Fruit fly (Drosophila melanogaster) whole organism, embryonic: Measurements from ENCODE around the gene CG4278.
A peak's percentile ranks its signal among the peaks of the same experiment; 100 is the strongest.

ENCODE experiments used
- Adf1 ChIP-seq: fragments of 200-800 bp; sonication (Bioruptor generic); IDR thresholded peaks from 2 replicates; pipeline ENCODE4 v1.3.6; 2022; ENCODE audit warnings: missing biosample characterization, missing genetic modification characterization
- Bdp1 ChIP-seq: fragments of 200-800 bp; sonication (Bioruptor generic); optimal IDR thresholded peaks from 3 replicates; lab custom pipeline; 2016; ENCODE audit warnings: missing biosample characterization, missing genetic modification characterization
- CG10147 ChIP-seq: fragments of 200-800 bp; sonication (Bioruptor generic); optimal IDR thresholded peaks from 2 replicates; lab custom pipeline; 2019; ENCODE audit warnings: missing biosample characterization, mild to moderate bottlenecking, missing genetic modification characterization, moderate library complexity
- CG10321 ChIP-seq: fragments of 200-800 bp; sonication (Bioruptor generic); IDR thresholded peaks from 2 replicates; pipeline ENCODE4 v1.3.6; 2022; ENCODE audit warnings: missing biosample characterization, missing genetic modification characterization
- CG10462 ChIP-seq: fragments of 200-800 bp; sonication (Bioruptor generic); optimal IDR thresholded peaks from 2 replicates; lab custom pipeline; 2016; ENCODE audit warnings: missing biosample characterization, missing genetic modification characterization
- CG10543 ChIP-seq: fragments of 200-800 bp; sonication (Bioruptor generic); optimal IDR thresholded peaks from 3 replicates; lab custom pipeline; 2017; ENCODE audit warnings: missing biosample characterization, mild to moderate bottlenecking, missing genetic modification characterization, moderate library complexity
- CG11504 ChIP-seq: fragments of 200-800 bp; sonication (Bioruptor generic); optimal IDR thresholded peaks from 3 replicates; lab custom pipeline; 2019; ENCODE audit warnings: missing biosample characterization, mild to moderate bottlenecking, missing genetic modification characterization, moderate library complexity
- CG15601 ChIP-seq: fragments of 200-800 bp; sonication (Bioruptor generic); optimal IDR thresholded peaks from 3 replicates; lab custom pipeline; 2019; ENCODE audit warnings: missing biosample characterization, mild to moderate bottlenecking, missing genetic modification characterization, moderate library complexity
- CG1647 ChIP-seq: fragments of 200-800 bp; sonication (Bioruptor generic); optimal IDR thresholded peaks from 3 replicates; lab custom pipeline; 2016; ENCODE audit warnings: missing biosample characterization, missing genetic modification characterization
- CG18764 ChIP-seq: fragments of 200-800 bp; sonication (Bioruptor generic); optimal IDR thresholded peaks from 3 replicates; lab custom pipeline; 2016; ENCODE audit warnings: missing biosample characterization, missing genetic modification characterization
- CG8924 ChIP-seq: fragments of 200-800 bp; optimal IDR thresholded peaks from 3 replicates; lab custom pipeline; 2019; ENCODE audit warnings: missing biosample characterization, mild to moderate bottlenecking, missing genetic modification characterization, moderate library complexity
- CTCF ChIP-seq: fragments of 200-800 bp; sonication (Bioruptor generic); optimal IDR thresholded peaks from 2 replicates; lab custom pipeline; 2017; ENCODE audit warnings: missing biosample characterization, mild to moderate bottlenecking, missing genetic modification characterization, moderate library complexity
- CoRest ChIP-seq: fragments of 200-800 bp; sonication (Bioruptor generic); optimal IDR thresholded peaks from 3 replicates; lab custom pipeline; 2018; ENCODE audit warnings: missing biosample characterization, mild to moderate bottlenecking, missing genetic modification characterization, moderate library complexity
- Dad ChIP-seq: fragments of 200-800 bp; sonication (Bioruptor generic); optimal IDR thresholded peaks from 3 replicates; lab custom pipeline; 2016; ENCODE audit warnings: missing biosample characterization, missing genetic modification characterization
- Drgx ChIP-seq: fragments of 200-800 bp; sonication (Bioruptor generic); IDR thresholded peaks from 2 replicates; pipeline ENCODE4 v1.3.6; 2022; ENCODE audit warnings: missing biosample characterization, missing genetic modification characterization
- Fer1 ChIP-seq: fragments of 200-800 bp; sonication (Bioruptor generic); optimal IDR thresholded peaks from 2 replicates; lab custom pipeline; 2017; ENCODE audit warnings: missing biosample characterization, mild to moderate bottlenecking, missing genetic modification characterization
- Hmx ChIP-seq: fragments of 200-800 bp; sonication (Bioruptor generic); optimal IDR thresholded peaks from 2 replicates; lab custom pipeline; 2016; ENCODE audit warnings: missing biosample characterization, missing genetic modification characterization
- Lpt ChIP-seq: fragments of >200 bp; optimal IDR thresholded peaks from 2 replicates; lab custom pipeline; 2018; ENCODE audit warnings: missing biosample characterization, missing genetic modification characterization
- Med ChIP-seq: fragments of 200-800 bp; sonication (Bioruptor generic); peaks from one replicate; lab custom pipeline; 2016; ENCODE audit warnings: missing biosample characterization, missing genetic modification characterization, mild to moderate bottlenecking, inconsistent platforms, moderate library complexity
- Myb ChIP-seq: fragments of 200-800 bp; sonication (Bioruptor generic); optimal IDR thresholded peaks from 2 replicates; lab custom pipeline; 2016; ENCODE audit warnings: missing biosample characterization, missing genetic modification characterization
- Neu2 ChIP-seq: fragments of 200-800 bp; sonication (Bioruptor generic); optimal IDR thresholded peaks from 3 replicates; lab custom pipeline; 2016; ENCODE audit warnings: missing biosample characterization, missing genetic modification characterization, borderline replicate concordance
- Opbp ChIP-seq: fragments of 200-800 bp; sonication (Bioruptor generic); IDR thresholded peaks from 3 replicates; pipeline ENCODE4 v1.3.6; 2022; ENCODE audit warnings: missing biosample characterization, missing genetic modification characterization; ENCODE audit not compliant: partially characterized antibody
- Pdp1 ChIP-seq, 2 experiments: fragments of 200-800 bp; sonication (Bioruptor generic); optimal IDR thresholded peaks; 3 replicates each; lab custom pipeline; 2016; ENCODE audit warnings: missing biosample characterization in 2 of 2, missing genetic modification characterization in 2 of 2, mild to moderate bottlenecking in 1 of 2, moderate library complexity in 1 of 2
- Sox100B ChIP-seq: fragments of 200-800 bp; sonication (Bioruptor generic); optimal IDR thresholded peaks from 3 replicates; lab custom pipeline; 2018; ENCODE audit warnings: missing biosample characterization, mild to moderate bottlenecking, missing genetic modification characterization
- Usf ChIP-seq: fragments of 200-800 bp; sonication (Bioruptor generic); optimal IDR thresholded peaks from 2 replicates; lab custom pipeline; 2017; ENCODE audit warnings: missing genotype, missing biosample characterization, missing genetic modification characterization
- caup ChIP-seq: fragments of 200-800 bp; sonication (Bioruptor generic); optimal IDR thresholded peaks from 3 replicates; lab custom pipeline; 2017; ENCODE audit warnings: missing biosample characterization, mild to moderate bottlenecking, missing genetic modification characterization, moderate library complexity; ENCODE audit not compliant: severe bottlenecking
- chif ChIP-seq, 2 experiments: fragments of 200-800 bp; sonication (Bioruptor generic); optimal IDR thresholded peaks; 3 replicates each; lab custom pipeline; 2016; ENCODE audit warnings: missing biosample characterization in 2 of 2, missing genetic modification characterization in 2 of 2
- ci ChIP-seq: fragments of 200-800 bp; sonication (Bioruptor generic); IDR thresholded peaks from 3 replicates; pipeline ENCODE4 v1.3.6; 2022; ENCODE audit warnings: missing biosample characterization, missing genetic modification characterization
- corto ChIP-seq: fragments of 200-800 bp; sonication (Bioruptor generic); optimal IDR thresholded peaks from 2 replicates; lab custom pipeline; 2016; ENCODE audit warnings: missing biosample characterization, mild to moderate bottlenecking, missing genetic modification characterization, moderate library complexity
- crp ChIP-seq, 2 experiments: fragments of 200-800 bp; sonication (Bioruptor generic); optimal IDR thresholded peaks; 2 replicates in 1 of 2; 3 replicates in 1 of 2; lab custom pipeline; 2017; ENCODE audit warnings: missing biosample characterization in 2 of 2, missing genetic modification characterization in 2 of 2, mild to moderate bottlenecking in 1 of 2, moderate library complexity in 1 of 2
- dan ChIP-seq: fragments of 200-800 bp; sonication (Bioruptor generic); IDR thresholded peaks from 2 replicates; pipeline ENCODE4 v1.3.6; 2022; ENCODE audit warnings: missing biosample characterization, missing genetic modification characterization
- dati ChIP-seq: fragments of 200-800 bp; sonication (Bioruptor generic); IDR thresholded peaks from 2 replicates; pipeline ENCODE4 v1.3.6; 2022; ENCODE audit warnings: missing biosample characterization, missing genetic modification characterization
- dmrt11E ChIP-seq: fragments of 200-800 bp; sonication (Bioruptor generic); optimal IDR thresholded peaks from 3 replicates; lab custom pipeline; 2018; ENCODE audit warnings: missing biosample characterization, mild to moderate bottlenecking, missing genetic modification characterization, moderate library complexity
- dpn ChIP-seq, 2 experiments: fragments of 200-800 bp; sonication (Bioruptor generic); optimal IDR thresholded peaks; 3 replicates each; lab custom pipeline; 2016; ENCODE audit warnings: missing biosample characterization in 2 of 2, missing genetic modification characterization in 2 of 2
- hkb ChIP-seq, 2 experiments: fragments of 200-800 bp in 1 of 2; fragments of >200 bp in 1 of 2; sonication (Bioruptor generic) in 1 of 2; IDR thresholded peaks in 1 of 2; optimal IDR thresholded peaks in 1 of 2; 2 replicates each; pipeline versions ENCODE4 v1.3.6 to Lab custom; 2017 to 2022; ENCODE audit warnings: missing biosample characterization in 1 of 2, missing genetic modification characterization in 1 of 2
- maf-S ChIP-seq: fragments of 200-800 bp; sonication (Bioruptor generic); optimal IDR thresholded peaks from 2 replicates; lab custom pipeline; 2016; ENCODE audit warnings: missing biosample characterization, missing genetic modification characterization
- mirr ChIP-seq: fragments of 200-800 bp; sonication (Bioruptor generic); optimal IDR thresholded peaks from 3 replicates; lab custom pipeline; 2018; ENCODE audit warnings: missing biosample characterization, mild to moderate bottlenecking, missing genetic modification characterization
- onecut ChIP-seq: fragments of 200-800 bp; sonication (Bioruptor generic); IDR thresholded peaks from 2 replicates; pipeline ENCODE4 v1.3.6; 2022; ENCODE audit warnings: missing biosample characterization, missing genetic modification characterization
- pan ChIP-seq, 4 experiments: fragments of >200 bp in 3 of 4; fragments of 200-800 bp in 1 of 4; sonication (Bioruptor generic) in 1 of 4; optimal IDR thresholded peaks in 3 of 4; IDR thresholded peaks in 1 of 4; 2 replicates each; pipeline versions ENCODE4 v1.3.6 to Lab custom; 2017 to 2022; ENCODE audit warnings: missing biosample characterization in 2 of 4, missing genetic modification characterization in 2 of 4, mixed read lengths in 1 of 4
- pfk ChIP-seq: fragments of 200-800 bp; sonication (Bioruptor generic); optimal IDR thresholded peaks from 2 replicates; lab custom pipeline; 2018; ENCODE audit warnings: missing biosample characterization, mild to moderate bottlenecking, missing genetic modification characterization, moderate library complexity
- pum ChIP-seq: fragments of 200-800 bp; sonication (Bioruptor generic); optimal IDR thresholded peaks from 2 replicates; lab custom pipeline; 2016; ENCODE audit warnings: missing biosample characterization, missing genetic modification characterization
- repo ChIP-seq: fragments of 200-800 bp; sonication (Bioruptor generic); optimal IDR thresholded peaks from 2 replicates; lab custom pipeline; 2016; ENCODE audit warnings: missing biosample characterization, missing genetic modification characterization
- sc ChIP-seq, 3 experiments: fragments of >200 bp in 2 of 3; fragments of 200-800 bp in 1 of 3; sonication (Bioruptor generic) in 1 of 3; optimal IDR thresholded peaks; 2 replicates in 2 of 3; 3 replicates in 1 of 3; lab custom pipeline; 2017; ENCODE audit warnings: mild to moderate bottlenecking in 1 of 3, missing biosample characterization in 1 of 3, missing genetic modification characterization in 1 of 3, missing genetic modification reagents in 1 of 3
- slou ChIP-seq: fragments of 200-800 bp; sonication (Bioruptor generic); optimal IDR thresholded peaks from 3 replicates; lab custom pipeline; 2016; ENCODE audit warnings: missing biosample characterization, missing genetic modification characterization
- ssp ChIP-seq: fragments of 200-800 bp; sonication (Bioruptor generic); IDR thresholded peaks from 2 replicates; pipeline ENCODE4 v1.3.6; 2022; ENCODE audit warnings: missing biosample characterization, missing genetic modification characterization
- usp ChIP-seq: fragments of >200 bp; optimal IDR thresholded peaks from 2 replicates; lab custom pipeline; 2017; ENCODE audit warnings: missing biosample characterization, missing genetic modification characterization

Gene CG4278

DNA sequence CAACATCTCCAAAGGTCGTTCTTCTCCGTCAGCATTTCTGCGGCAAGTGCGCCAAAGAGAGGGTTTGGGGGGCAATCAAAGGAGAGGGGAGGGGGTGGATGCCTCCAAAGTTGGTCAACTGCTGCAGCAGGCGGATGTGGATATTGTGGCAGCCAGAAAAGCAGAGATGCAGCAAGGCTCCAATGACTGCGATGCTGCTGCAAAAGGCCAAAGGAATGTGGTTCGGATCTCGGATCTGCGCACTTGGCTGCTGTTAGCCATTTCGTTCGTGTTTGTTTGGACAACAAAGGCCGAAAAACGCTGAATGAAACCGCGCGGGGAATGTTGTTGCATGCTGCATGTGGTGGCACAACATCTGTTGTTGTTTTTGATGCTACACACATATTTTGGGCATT lies 44.8 kb upstream of the CG4278 start (continued):
- TF ChIP-seq pan (optimal IDR thresholded peaks at IDR 0.05; lab: Kevin White, UChicago), result no peak
- TF ChIP-seq pan (GFP tag; optimal IDR thresholded peaks at IDR 0.05 in 1 of 2, IDR thresholded peaks at IDR 0.05 in 1 of 2), result no peak
- no peak for TF ChIP-seq CG11504
- TF ChIP-seq hkb (optimal IDR thresholded peaks at IDR 0.05; lab: Kevin White, UChicago), result no peak
- no peak for TF ChIP-seq hkb (GFP tag; IDR thresholded peaks at IDR 0.05; lab: Robert Waterston, UW)
- TF ChIP-seq Opbp, result 0 out of 3 replicates have a peak, but pooled peaks have one; percentile 22
- TF ChIP-seq CTCF (GFP tag; lab: Kevin White, UChicago), result no peak
- TF ChIP-seq dan (GFP tag; lab: Robert Waterston, UW), result no peak
- no peak for TF ChIP-seq Lpt (GFP tag; lab: Kevin White, UChicago)
- no peak for TF ChIP-seq chif (GFP tag; optimal IDR thresholded peaks at IDR 0.05; lab: Kevin White, UChicago)
- TF ChIP-seq Bdp1 (GFP tag; lab: Kevin White, UChicago), result no peak
- TF ChIP-seq Adf1, result no peak
- TF ChIP-seq CG1647 (GFP tag; lab: Kevin White, UChicago), result no peak
- TF ChIP-seq CG8924, result no peak
- TF ChIP-seq maf-S, result no peak
- peak; percentile 24 for TF ChIP-seq pfk
- TF ChIP-seq Hmx (GFP tag; lab: Kevin White, UChicago), result no peak

dm6 chr2L:16282856-16283255 lies 44.0 kb upstream of the CG4278 start:
- TF ChIP-seq ci (peak; percentile 53; the same call in 1 of the 3 replicates), sc (optimal IDR thresholded peaks at IDR 0.05; lab: Kevin White, UChicago) (no peak), sc (GFP tag; optimal IDR thresholded peaks at IDR 0.05; lab: Kevin White, UChicago) (no peak), Neu2 (GFP tag; lab: Kevin White, UChicago) (no peak), Med (GFP tag; lab: Kevin White, UChicago) (peak; percentile 55), crp (GFP tag; optimal IDR thresholded peaks at IDR 0.05; lab: Kevin White, UChicago) (peak; percentile 9 to 33), dmrt11E (tag; lab: Kevin White, UChicago) (no peak), CG18764 (GFP tag; lab: Kevin White, UChicago) (no peak), Pdp1 (GFP tag; optimal IDR thresholded peaks at IDR 0.05; lab: Kevin White, UChicago) (peak in 1 of 2 experiments; percentile 44), onecut (GFP tag; lab: Robert Waterston, UW) (no peak), pum (no peak)
- TF ChIP-seq, all 482 proteins: peak for 4

DNA sequence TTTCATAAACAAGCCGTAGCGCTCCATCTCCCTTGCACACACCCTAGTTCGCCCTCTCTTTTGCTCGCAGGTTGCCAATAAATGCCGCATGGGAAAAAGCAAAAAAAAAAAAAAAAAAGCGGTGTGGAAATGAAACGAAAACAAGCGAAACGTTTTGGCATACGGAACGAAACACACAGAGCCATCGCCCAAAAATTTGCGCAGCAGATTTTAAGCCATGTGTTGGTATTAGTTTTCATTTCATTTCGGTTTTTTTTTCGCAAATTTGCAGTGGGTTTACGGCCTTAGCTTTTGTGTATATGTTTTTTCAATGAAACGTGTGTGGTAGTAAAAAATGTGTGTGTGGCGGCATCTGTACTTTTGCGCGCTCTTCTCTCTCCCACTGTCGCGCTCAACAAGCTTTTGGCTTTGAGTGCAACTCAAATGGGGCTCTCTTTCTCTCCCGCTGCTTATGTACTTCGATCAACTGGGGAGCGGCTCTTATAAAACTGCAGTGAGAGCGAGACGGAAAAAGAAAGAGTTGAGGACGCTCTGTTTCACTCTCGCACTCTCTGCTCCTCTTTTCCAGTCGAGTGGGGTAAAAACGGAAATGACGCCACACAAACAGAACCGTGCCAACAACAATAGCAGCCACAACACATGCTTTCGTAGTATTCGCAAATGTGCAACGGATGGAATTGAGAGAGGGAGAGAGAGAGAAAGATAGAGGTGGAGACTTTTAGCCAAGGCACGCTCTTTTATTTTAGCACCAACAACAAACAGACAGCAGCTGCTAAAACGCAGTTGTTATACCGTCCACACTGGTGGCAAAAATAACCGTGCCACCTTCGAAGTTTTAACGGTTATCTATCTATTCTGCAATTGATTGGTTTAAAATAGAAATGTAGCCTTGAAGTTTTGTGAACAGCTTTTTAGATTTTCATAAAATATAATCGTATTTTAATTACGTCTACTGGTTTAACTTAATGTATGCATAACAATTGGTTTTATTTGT lies 42.3 kb upstream of the CG4278 start:
- TF ChIP-seq Fer1 (GFP tag; lab: Kevin White, UChicago), result peak; percentile 45
- peak; percentile 46 for TF ChIP-seq CoRest
- TF ChIP-seq corto, result peak; percentile 35
- TF ChIP-seq CG8924, result peak; percentile 36
- TF ChIP-seq dpn (GFP tag; optimal IDR thresholded peaks at IDR 0.05; lab: Kevin White, UChicago), result peak; percentile 56 to 63
- no peak for TF ChIP-seq usp (GFP tag; lab: Kevin White, UChicago)
- no peak for TF ChIP-seq Usf (GFP tag; lab: Kevin White, UChicago)
- TF ChIP-seq Drgx (GFP tag; lab: Robert Waterston, UW), result no peak
- TF ChIP-seq repo (GFP tag; lab: Kevin White, UChicago), result no peak
- peak; percentile 3 for TF ChIP-seq Myb
- no peak for TF ChIP-seq slou (GFP tag; lab: Kevin White, UChicago)
- no peak for TF ChIP-seq dati
- peak; percentile 25 for TF ChIP-seq Sox100B (GFP tag; lab: Kevin White, UChicago)
- TF ChIP-seq caup (GFP tag; lab: Kevin White, UChicago), result peak; percentile 35
- TF ChIP-seq CG10543, result peak; percentile 36
- TF ChIP-seq ssp (GFP tag; lab: Robert Waterston, UW), result no peak
- TF ChIP-seq CG10462 (GFP tag; lab: Kevin White, UChicago), result peak; percentile 2
- no peak for TF ChIP-seq CG10321 (GFP tag; lab: Robert Waterston, UW)
- TF ChIP-seq Dad (GFP tag; lab: Kevin White, UChicago), result peak; percentile 31
- peak; percentile 48 for TF ChIP-seq CG10147 (GFP tag; lab: Kevin White, UChicago)
- TF ChIP-seq CG15601 (tag; lab: Kevin White, UChicago), result peak; percentile 0
- TF ChIP-seq mirr, result peak; percentile 52
